Fruit fly (Drosophila melanogaster): Measurements from ENCODE around the gene CG3625.

DNA sequence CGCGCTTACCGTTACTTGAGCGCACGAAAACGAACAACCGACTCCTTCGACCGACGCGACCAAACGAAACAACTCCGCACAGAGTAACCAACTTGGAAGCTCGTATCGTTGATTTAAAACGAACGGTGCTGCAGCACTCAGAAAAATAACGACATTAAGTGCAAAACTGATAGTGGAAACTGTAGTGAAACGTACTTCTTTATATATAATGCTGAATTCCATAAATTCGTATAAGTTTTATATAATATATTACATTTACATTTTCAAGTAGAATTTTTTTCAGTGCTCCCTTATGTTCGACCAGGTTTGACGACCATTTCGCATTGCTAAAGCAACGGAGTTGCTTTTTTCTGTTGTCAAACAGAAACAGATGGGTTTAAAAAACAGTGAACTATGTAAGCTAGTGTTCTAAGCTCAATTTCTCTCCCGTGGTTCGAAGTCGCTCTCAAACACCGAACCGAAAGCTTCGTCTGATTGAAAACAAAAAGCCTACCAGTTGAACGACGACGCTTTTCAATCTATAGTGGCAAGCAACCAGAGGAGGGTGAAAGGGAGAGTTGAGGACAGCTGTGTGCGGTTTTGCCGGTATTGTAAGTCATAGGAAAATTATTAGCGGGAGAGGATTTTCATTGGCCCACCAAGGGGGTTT lies 24.0 kb downstream of the CG3625 start, which contains the start of gene CG17075:
- TF ChIP-seq CG11617 (GFP tag; optimal IDR thresholded peaks at IDR 0.05) (peak; percentile 61), CG14711 (tag; optimal IDR thresholded peaks at IDR 0.05) (peak; percentile 59), ovo (GFP tag; optimal IDR thresholded peaks at IDR 0.05) (no peak), Clk (GFP tag; optimal IDR thresholded peaks at IDR 0.05) (peak; percentile 46)
